Fruit fly (Drosophila melanogaster): ENCODE results near the gene CG7888.

Gene CG7888

DNA sequence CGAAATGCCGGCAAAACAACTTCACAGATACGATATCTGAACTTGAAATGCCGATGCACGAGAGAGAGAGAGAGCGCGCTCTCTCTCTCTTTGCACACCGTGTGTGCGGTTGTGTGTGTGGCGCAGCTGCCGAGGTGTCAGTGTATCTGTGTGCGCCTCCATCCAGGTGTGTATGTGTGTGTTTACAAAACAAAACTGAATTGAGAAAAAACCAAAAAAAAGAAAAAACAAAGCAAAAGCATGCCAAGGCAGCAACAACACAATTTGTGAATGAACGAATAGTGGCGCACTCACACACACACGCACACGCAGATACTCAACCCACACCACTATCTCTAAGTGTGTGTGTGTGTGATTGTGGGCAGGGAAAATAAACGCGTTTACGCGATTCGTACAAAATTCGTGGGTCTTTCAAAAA is 43.4 kb upstream of the CG7888 start (continued):
- TF ChIP-seq Gug (GFP tag; IDR thresholded peaks at IDR 0.05) (no peak), Hr39 (optimal IDR thresholded peaks at IDR 0.05) (no peak), Nf-YB (GFP tag; optimal IDR thresholded peaks at IDR 0.05) (peak; percentile 98), abd-A (tag; optimal IDR thresholded peaks at IDR 0.05) (peak; percentile 83), z (GFP tag; IDR thresholded peaks at IDR 0.05) (peak; percentile 70; the same call in 2 of the 3 replicates), Eip74EF (GFP tag; optimal IDR thresholded peaks at IDR 0.05) (peak in 1 of 2 experiments; percentile 76), Jarid2 (GFP tag; optimal IDR thresholded peaks at IDR 0.05) (peak; percentile 75), CG4820 (GFP tag; optimal IDR thresholded peaks at IDR 0.05) (no peak), slbo (GFP tag; IDR thresholded peaks at IDR 0.05) (no peak), CG12219 (GFP tag; optimal IDR thresholded peaks at IDR 0.05) (no peak), sna (GFP tag; IDR thresholded peaks at IDR 0.05; ENCODE audit: partially characterized antibody) (peak; percentile 25; the same call in 1 of the 2 replicates), tio (GFP tag; optimal IDR thresholded peaks at IDR 0.05) (no peak), CG2889 (GFP tag; IDR thresholded peaks at IDR 0.05) (no peak), CG32772 (GFP tag; IDR thresholded peaks at IDR 0.05) (peak; percentile 99), lola (GFP tag; optimal IDR thresholded peaks at IDR 0.05) (peak in 1 of 3 experiments; percentile 69), tll (GFP tag; optimal IDR thresholded peaks at IDR 0.05) (peak in 1 of 2 experiments; percentile 26), CG42726 (GFP tag; IDR thresholded peaks at IDR 0.05; ENCODE audit: partially characterized antibody) (peak; percentile 20; the same call in 1 of the 2 replicates), CG17612 (GFP tag; IDR thresholded peaks at IDR 0.05) (no peak), Vsx1 (GFP tag; optimal IDR thresholded peaks at IDR 0.05) (peak; percentile 3), CG10209 (GFP tag; optimal IDR thresholded peaks at IDR 0.05) (no peak), Adf1 (GFP tag; IDR thresholded peaks at IDR 0.05) (peak; percentile 89), ci (GFP tag; IDR thresholded peaks at IDR 0.05) (peak; percentile 80), CG34376 (GFP tag; optimal IDR thresholded peaks at IDR 0.05) (peak; percentile 33), rib (GFP tag; IDR thresholded peaks at IDR 0.05) (peak; percentile 53; the same call in 1 of the 2 replicates), CG8478 (optimal IDR thresholded peaks at IDR 0.05) (peak; percentile 99), row (GFP tag; IDR thresholded peaks at IDR 0.05) (no peak), CG1832 (GFP tag; optimal IDR thresholded peaks at IDR 0.05) (peak; percentile 61), CG11504 (tag; optimal IDR thresholded peaks at IDR 0.05) (peak; percentile 41), bbx (GFP tag; IDR thresholded peaks at IDR 0.05; ENCODE audit: partially characterized antibody) (peak; percentile 58; the same call in 1 of the 2 replicates), CG3995 (GFP tag; optimal IDR thresholded peaks at IDR 0.05) (no peak), CG13287 (GFP tag; IDR thresholded peaks at IDR 0.05; ENCODE audit: partially characterized antibody) (peak; percentile 54; the same call in 1 of the 2 replicates), CG17829 (tag; optimal IDR thresholded peaks at IDR 0.05) (peak; percentile 11), Atf3 (GFP tag; optimal IDR thresholded peaks at IDR 0.05) (no peak), Lpt (GFP tag; optimal IDR thresholded peaks at IDR 0.05) (no peak), ftz-f1 (GFP tag; optimal IDR thresholded peaks at IDR 0.05) (peak; percentile 54), CG2678 (tag; optimal IDR thresholded peaks at IDR 0.05) (peak; percentile 11), CG7963 (GFP tag; IDR thresholded peaks at IDR 0.05; ENCODE audit: partially characterized antibody) (no peak), otp (GFP tag; IDR thresholded peaks at IDR 0.05) (no peak), Rfx (GFP tag; IDR thresholded peaks at IDR 0.05) (peak; percentile 25; the same call in 1 of the 2 replicates), h (optimal IDR thresholded peaks at IDR 0.05) (no peak), CG31365 (tag; optimal IDR thresholded peaks at IDR 0.05) (no peak), nau (GFP tag; optimal IDR thresholded peaks at IDR 0.05) (peak; percentile 1), Xrp1 (GFP tag; IDR thresholded peaks at IDR 0.05) (no peak; the same call in 1 of the 2 replicates), CG2199 (GFP tag; IDR thresholded peaks at IDR 0.05) (peak; percentile 73; the same call in 1 of the 3 replicates), nerfin-2 (GFP tag; IDR thresholded peaks at IDR 0.05; ENCODE audit: partially characterized antibody) (peak; percentile 68), corto (GFP tag; optimal IDR thresholded peaks at IDR 0.05) (peak; percentile 53), hkb (optimal IDR thresholded peaks at IDR 0.05) (no peak), hkb (GFP tag; IDR thresholded peaks at IDR 0.05) (peak; percentile 19; the same call in 1 of the 2 replicates), mld (GFP tag; IDR thresholded peaks at IDR 0.05; ENCODE audit: partially characterized antibody) (0 out of 3 replicates have a peak, but pooled peaks have one; percentile 37), tap (tag; optimal IDR thresholded peaks at IDR 0.05) (no peak)

Measured in whole organism, embryonic.